Fruit fly (Drosophila melanogaster): ENCODE data around the gene cona.
A peak's percentile ranks its signal among the peaks of the same experiment; 100 is the strongest.

dm6 chr3R:18365978-18366643 is 19.5 kb upstream of the cona start, which contains the start of the genes WRNexo and Nup43:
- peak; percentile 35 for TF ChIP-seq toe (GFP tag; optimal IDR thresholded peaks at IDR 0.05)
- TF ChIP-seq CG1620 (GFP tag; optimal IDR thresholded peaks at IDR 0.05): no peak

Data from whole organism, adult.